Worm (Caenorhabditis elegans) whole organism, mixed stage, embryonic: Measurements from ENCODE around the gene R09D1.14.

Source experiments
- M03D4.4 ChIP-seq: sonication (generic microtip); optimal IDR thresholded peaks from 2 replicates; lab custom pipeline; 2017; ENCODE audit warnings: mild to moderate bottlenecking, missing genetic modification characterization, missing compliant biosample characterization
- bed-3 ChIP-seq: fragments of 200-800 bp; sonication (Bioruptor generic); optimal IDR thresholded peaks from 3 replicates; lab custom pipeline; 2018; ENCODE audit warnings: mild to moderate bottlenecking, missing genetic modification characterization, moderate library complexity, missing compliant biosample characterization
- blmp-1 ChIP-seq: fragments of 150-350 bp; optimal IDR thresholded peaks from 2 replicates; lab custom pipeline; 2014; ENCODE audit warnings: missing biosample characterization, missing genetic modification characterization
- ceh-39 ChIP-seq: fragments of 150-350 bp; optimal IDR thresholded peaks from 2 replicates; lab custom pipeline; 2014; ENCODE audit warnings: missing biosample characterization, missing genetic modification characterization
- ceh-83 ChIP-seq: fragments of 200-800 bp; sonication (Bioruptor generic); optimal IDR thresholded peaks from 2 replicates; lab custom pipeline; 2018; ENCODE audit warnings: mild to moderate bottlenecking, missing genetic modification characterization, missing compliant biosample characterization
- ces-1 ChIP-seq: fragments of 150-350 bp; optimal IDR thresholded peaks from 2 replicates; lab custom pipeline; 2014; ENCODE audit warnings: missing biosample characterization, missing genetic modification reagents, missing genetic modification characterization
- cnd-1 ChIP-seq: fragments of 200-800 bp; sonication (Bioruptor generic); optimal IDR thresholded peaks from 2 replicates; lab custom pipeline; 2018; ENCODE audit warnings: mild to moderate bottlenecking, missing genetic modification characterization, missing compliant biosample characterization
- ham-2 ChIP-seq: fragments of 200-800 bp; sonication (Bioruptor generic); optimal IDR thresholded peaks from 2 replicates; lab custom pipeline; 2018; ENCODE audit warnings: mild to moderate bottlenecking, missing genetic modification characterization, missing compliant biosample characterization
- lin-13 ChIP-seq: fragments of 150-350 bp; optimal IDR thresholded peaks from 2 replicates; lab custom pipeline; 2014; ENCODE audit warnings: missing biosample characterization, missing genetic modification characterization
- lin-32 ChIP-seq: fragments of 200-800 bp; sonication (Bioruptor generic); optimal IDR thresholded peaks from 2 replicates; lab custom pipeline; 2018; ENCODE audit warnings: mild to moderate bottlenecking, missing genetic modification characterization, missing compliant biosample characterization
- lsy-2 ChIP-seq: fragments of 150-350 bp; optimal IDR thresholded peaks from 2 replicates; lab custom pipeline; 2014; ENCODE audit warnings: missing biosample characterization, missing genetic modification characterization
- mab-5 ChIP-seq: fragments of 150-350 bp; optimal IDR thresholded peaks from 2 replicates; lab custom pipeline; 2014; ENCODE audit warnings: missing biosample characterization, missing genetic modification characterization
- mep-1 ChIP-seq: fragments of 150-350 bp; optimal IDR thresholded peaks from 2 replicates; lab custom pipeline; 2017; ENCODE audit warnings: missing biosample characterization, missing genetic modification reagents, missing genetic modification characterization, inconsistent platforms
- nhr-2 ChIP-seq: fragments of 150-350 bp; optimal IDR thresholded peaks from 2 replicates; lab custom pipeline; 2014; ENCODE audit warnings: missing biosample characterization, missing genetic modification characterization
- nhr-237 ChIP-seq: fragments of 150-350 bp; optimal IDR thresholded peaks from 2 replicates; lab custom pipeline; 2014; ENCODE audit warnings: missing biosample characterization, missing genetic modification characterization
- nhr-28 ChIP-seq: fragments of 150-350 bp; optimal IDR thresholded peaks from 2 replicates; lab custom pipeline; 2014; ENCODE audit warnings: missing biosample characterization, missing genetic modification characterization
- nhr-76 ChIP-seq: sonication (generic microtip); optimal IDR thresholded peaks from 2 replicates; lab custom pipeline; 2017; ENCODE audit warnings: missing biosample characterization, missing genetic modification characterization
- sem-2 ChIP-seq: fragments of 200-800 bp; sonication (Bioruptor generic); optimal IDR thresholded peaks from 2 replicates; lab custom pipeline; 2018; ENCODE audit warnings: mild to moderate bottlenecking, missing genetic modification characterization, missing compliant biosample characterization
- snpc-4 ChIP-seq: fragments of 150-350 bp; optimal IDR thresholded peaks from 2 replicates; lab custom pipeline; 2014; ENCODE audit warnings: missing biosample characterization, missing genetic modification characterization
- sptf-1 ChIP-seq: sonication (generic microtip); optimal IDR thresholded peaks from 2 replicates; lab custom pipeline; 2017; ENCODE audit warnings: mild to moderate bottlenecking, missing genetic modification characterization, moderate library complexity, missing compliant biosample characterization
- tbx-8 ChIP-seq: fragments of 200-800 bp; sonication (Bioruptor generic); optimal IDR thresholded peaks from 2 replicates; lab custom pipeline; 2018; ENCODE audit warnings: mild to moderate bottlenecking, missing genetic modification characterization, moderate library complexity, missing compliant biosample characterization
- unc-120 ChIP-seq: sonication (generic microtip); optimal IDR thresholded peaks from 2 replicates; lab custom pipeline; 2017; ENCODE audit warnings: missing genetic modification characterization, missing compliant biosample characterization; ENCODE audit not compliant: poor library complexity, severe bottlenecking
- unc-39 ChIP-seq: fragments of 150-350 bp; optimal IDR thresholded peaks from 2 replicates; lab custom pipeline; 2014; ENCODE audit warnings: missing biosample characterization, missing genetic modification characterization
- unc-62 ChIP-seq: fragments of 150-350 bp; optimal IDR thresholded peaks from 2 replicates; lab custom pipeline; 2014; ENCODE audit warnings: missing biosample characterization, missing genetic modification reagents, missing genetic modification characterization
- zip-8 ChIP-seq: fragments of 150-350 bp; optimal IDR thresholded peaks from 2 replicates; lab custom pipeline; 2014; ENCODE audit warnings: missing biosample characterization, missing genetic modification characterization
- ztf-11 ChIP-seq: fragments of 150-350 bp; optimal IDR thresholded peaks from 2 replicates; lab custom pipeline; 2014; ENCODE audit warnings: missing biosample characterization, missing genetic modification characterization

Gene R09D1.14

ce11 chrII:9418843-9419532 is 40.4 kb downstream of the R09D1.14 start:
- no peak for TF ChIP-seq ham-2 (GFP tag; lab: Kevin White, UChicago)
- TF ChIP-seq nhr-2, result no peak
- no peak for TF ChIP-seq tbx-8 (GFP tag; lab: Kevin White, UChicago)
- TF ChIP-seq ztf-11 (tag; lab: Kevin White, UChicago), result no peak
- no peak for TF ChIP-seq nhr-76 (tag; lab: Kevin White, UChicago)
- no peak for TF ChIP-seq cnd-1
- TF ChIP-seq sem-2, result no peak

DNA sequence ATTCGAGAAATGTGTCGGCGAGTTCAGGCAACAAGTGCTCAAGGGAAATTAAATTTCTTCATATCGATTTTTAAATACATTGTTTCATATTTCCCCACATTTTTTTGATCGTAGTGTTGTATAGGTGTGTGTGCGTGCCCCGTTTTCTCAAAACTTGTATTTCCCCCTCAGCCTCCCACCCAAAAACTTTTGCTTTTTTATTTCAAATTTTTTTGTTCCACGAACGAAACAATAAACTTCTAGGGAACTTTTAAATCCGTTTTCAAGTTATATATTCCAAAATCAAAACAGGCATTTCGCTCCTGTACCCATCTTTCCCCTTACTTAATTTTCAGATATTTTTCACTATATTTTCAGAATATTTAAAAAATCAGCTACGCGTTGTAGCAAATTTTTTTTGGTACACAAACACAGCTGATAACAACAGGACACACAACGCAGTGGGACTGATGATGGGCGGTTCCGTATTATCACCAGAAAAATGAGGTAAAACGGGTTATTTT is 41.2 kb downstream of the R09D1.14 start, which contains the start of the genes M176.4 and M176.16:
TSS of gene M176.4 (plus strand) at position 301 of the 503 bp plus-strand sequence.
TSS of gene M176.16 (plus strand) at position 453 of the 503 bp plus-strand sequence.
- TF ChIP-seq ceh-83 (no peak), snpc-4 (no peak), unc-62 (GFP tag; lab: Kevin White, UChicago) (no peak), unc-39 (tag; lab: Kevin White, UChicago) (no peak), M03D4.4 (no peak), bed-3 (no peak), ztf-11 (tag; lab: Kevin White, UChicago) (no peak), sptf-1 (tag; lab: Kevin White, UChicago) (no peak), ces-1 (GFP tag; lab: Kevin White, UChicago) (no peak), unc-120 (no peak), ceh-39 (tag; lab: Kevin White, UChicago) (no peak), lin-13 (tag; lab: Kevin White, UChicago) (no peak), nhr-28 (tag; lab: Kevin White, UChicago) (no peak), nhr-2 (no peak), cnd-1 (no peak), mab-5 (tag; lab: Kevin White, UChicago) (no peak), lin-32 (GFP tag; lab: Kevin White, UChicago) (no peak), zip-8 (tag; lab: Kevin White, UChicago) (no peak)

ce11 chrII:9416381-9417276 is 42.7 kb downstream of the R09D1.14 start, which contains the start of the genes gss-1 and chch-3:
Gene gss-1 (minus strand): TSS chrII:9416431.
Gene chch-3 (plus strand): TSS chrII:9417013.
- no peak for TF ChIP-seq unc-62 (GFP tag; lab: Kevin White, UChicago)
- TF ChIP-seq mep-1, result peak; percentile 68
- peak; percentile 38 for TF ChIP-seq lsy-2 (tag; lab: Kevin White, UChicago)
- TF ChIP-seq M03D4.4, result no peak
- peak; percentile 39 for TF ChIP-seq ham-2 (GFP tag; lab: Kevin White, UChicago)
- peak; percentile 27 for TF ChIP-seq lin-13 (tag; lab: Kevin White, UChicago)
- TF ChIP-seq unc-39 (tag; lab: Kevin White, UChicago), result no peak

DNA sequence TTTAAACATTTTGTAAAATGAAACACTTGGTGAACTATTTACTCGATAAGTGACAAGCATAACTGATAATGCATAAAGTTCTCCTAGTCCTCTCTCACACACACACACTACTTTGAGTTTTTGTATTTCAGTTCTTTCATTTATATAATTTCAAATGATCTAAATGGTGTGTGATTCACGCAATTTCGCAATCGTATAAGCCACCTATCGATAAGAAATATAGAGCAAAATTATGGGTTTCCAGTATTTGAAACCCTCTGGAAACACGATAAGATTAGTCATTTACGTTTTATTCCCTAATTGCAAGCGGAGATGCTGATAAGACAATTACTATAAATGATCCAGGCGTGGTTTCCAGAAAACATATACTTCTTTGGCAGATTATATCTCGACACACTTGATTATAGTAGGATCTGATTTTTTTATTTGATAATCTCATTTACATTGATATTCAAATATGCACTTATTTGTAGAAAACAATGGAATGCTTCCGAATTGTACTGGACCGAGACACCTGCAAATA is 47.2 kb downstream of the R09D1.14 start, which contains the start of gene arrd-3:
TSS of gene arrd-3 (plus strand) at position 473 of the 523 bp plus-strand sequence.
- TF ChIP-seq tbx-8 (GFP tag; lab: Kevin White, UChicago) (no peak), lin-32 (GFP tag; lab: Kevin White, UChicago) (no peak), blmp-1 (tag; lab: Kevin White, UChicago) (no peak), nhr-237 (tag; lab: Kevin White, UChicago) (no peak), ces-1 (GFP tag; lab: Kevin White, UChicago) (no peak), lsy-2 (tag; lab: Kevin White, UChicago) (no peak), cnd-1 (no peak)
- TF ChIP-seq, all 35 proteins: peak for 0

DNA sequence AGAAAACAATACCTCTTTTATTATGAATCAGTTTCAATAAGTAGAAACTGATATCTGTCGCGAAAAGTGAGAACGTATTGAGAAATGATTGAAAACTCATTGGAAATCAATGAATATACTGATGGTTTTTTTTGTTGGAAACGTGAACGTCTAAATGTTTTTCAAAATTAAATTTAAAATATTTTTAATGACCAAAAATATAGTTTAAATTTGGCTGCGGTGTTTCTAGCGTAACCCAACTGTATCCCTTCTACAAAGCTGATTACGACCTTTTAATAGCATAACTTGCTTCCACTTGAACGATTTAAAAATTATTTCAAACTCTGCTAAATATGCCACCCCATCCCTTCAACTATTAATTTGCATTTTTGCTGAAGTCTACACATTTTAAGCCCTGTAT is 47.9 kb downstream of the R09D1.14 start, which contains the start of gene M176.9:
TSS of gene M176.9 (minus strand) at position 101 of the 400 bp plus-strand sequence.
- no peak for TF ChIP-seq blmp-1 (tag; lab: Kevin White, UChicago)
